Fruit fly (Drosophila melanogaster) whole organism, embryonic: Measurements from ENCODE around the gene CG33124.
A peak's percentile ranks its signal among the peaks of the same experiment; 100 is the strongest.

ENCODE experiments used
- Asciz ChIP-seq: fragments of 200-800 bp; sonication (Bioruptor generic); optimal IDR thresholded peaks from 2 replicates; lab custom pipeline; 2017; ENCODE audit warnings: missing biosample characterization, mild to moderate bottlenecking, missing genetic modification characterization, missing genetic modification reagents
- C15 ChIP-seq: fragments of 200-800 bp; sonication (Bioruptor generic); IDR thresholded peaks from 3 replicates; pipeline ENCODE4 v1.3.6; 2022; ENCODE audit warnings: missing biosample characterization, missing genetic modification characterization
- CG10147 ChIP-seq: fragments of 200-800 bp; sonication (Bioruptor generic); optimal IDR thresholded peaks from 2 replicates; lab custom pipeline; 2019; ENCODE audit warnings: missing biosample characterization, mild to moderate bottlenecking, missing genetic modification characterization, moderate library complexity
- CG10543 ChIP-seq: fragments of 200-800 bp; sonication (Bioruptor generic); optimal IDR thresholded peaks from 3 replicates; lab custom pipeline; 2017; ENCODE audit warnings: missing biosample characterization, mild to moderate bottlenecking, missing genetic modification characterization, moderate library complexity
- CG11398 ChIP-seq: fragments of 200-800 bp; sonication (Bioruptor generic); optimal IDR thresholded peaks from 2 replicates; lab custom pipeline; 2016; ENCODE audit warnings: missing biosample characterization, missing genetic modification characterization
- CG12236 ChIP-seq: fragments of 200-800 bp; sonication (Bioruptor generic); optimal IDR thresholded peaks from 2 replicates; lab custom pipeline; 2016; ENCODE audit warnings: missing biosample characterization, missing genetic modification characterization
- CG15601 ChIP-seq: fragments of 200-800 bp; sonication (Bioruptor generic); optimal IDR thresholded peaks from 3 replicates; lab custom pipeline; 2019; ENCODE audit warnings: missing biosample characterization, mild to moderate bottlenecking, missing genetic modification characterization, moderate library complexity
- CG16815 ChIP-seq: fragments of 200-800 bp; sonication (Bioruptor generic); optimal IDR thresholded peaks from 3 replicates; lab custom pipeline; 2017; ENCODE audit warnings: missing biosample characterization, mild to moderate bottlenecking, missing genetic modification characterization
- CG17186 ChIP-seq: fragments of 200-800 bp; sonication (Bioruptor generic); optimal IDR thresholded peaks from 3 replicates; lab custom pipeline; 2017; ENCODE audit warnings: missing biosample characterization, missing genetic modification reagents, missing genetic modification characterization
- CG18764 ChIP-seq: fragments of 200-800 bp; sonication (Bioruptor generic); optimal IDR thresholded peaks from 3 replicates; lab custom pipeline; 2016; ENCODE audit warnings: missing biosample characterization, missing genetic modification characterization
- CG2202 ChIP-seq: fragments of 200-800 bp; sonication (Bioruptor generic); optimal IDR thresholded peaks from 2 replicates; lab custom pipeline; 2018; ENCODE audit warnings: missing biosample characterization, mild to moderate bottlenecking, missing genetic modification characterization
- CG31224 ChIP-seq: fragments of 200-800 bp; sonication (Bioruptor generic); IDR thresholded peaks from 2 replicates; pipeline ENCODE4 v1.3.6; 2022; ENCODE audit warnings: missing biosample characterization, missing genetic modification characterization
- CG31388 ChIP-seq: fragments of 200-800 bp; sonication (Bioruptor generic); optimal IDR thresholded peaks from 2 replicates; lab custom pipeline; 2016; ENCODE audit warnings: missing biosample characterization, missing genetic modification characterization
- CG3281 ChIP-seq: fragments of 200-800 bp; sonication (Bioruptor generic); optimal IDR thresholded peaks from 3 replicates; lab custom pipeline; 2017; ENCODE audit warnings: missing biosample characterization, mild to moderate bottlenecking, missing genetic modification characterization
- CG4360 ChIP-seq: fragments of 200-800 bp; sonication (Bioruptor generic); IDR thresholded peaks from 2 replicates; pipeline ENCODE4 v1.3.6; 2022; ENCODE audit warnings: missing biosample characterization, missing genetic modification characterization
- CG43689 ChIP-seq: fragments of 200-800 bp; sonication (Bioruptor generic); IDR thresholded peaks from 2 replicates; pipeline ENCODE4 v1.3.6; 2022; ENCODE audit warnings: missing biosample characterization, missing genetic modification characterization
- CG6854 ChIP-seq: fragments of 200-800 bp; sonication (Bioruptor generic); optimal IDR thresholded peaks from 3 replicates; lab custom pipeline; 2017; ENCODE audit warnings: missing biosample characterization, mild to moderate bottlenecking, missing genetic modification characterization
- CG8281 ChIP-seq: fragments of 200-800 bp; sonication (Bioruptor generic); optimal IDR thresholded peaks from 2 replicates; lab custom pipeline; 2018; ENCODE audit warnings: missing biosample characterization, mild to moderate bottlenecking, missing genetic modification characterization, moderate library complexity
- CG8290 ChIP-seq, 3 experiments: fragments of 200-800 bp; sonication (Bioruptor generic); optimal IDR thresholded peaks; 2 replicates each; lab custom pipeline; 2016 to 2019; ENCODE audit warnings: missing biosample characterization in 3 of 3, missing genetic modification characterization in 3 of 3, mild to moderate bottlenecking in 2 of 3, moderate library complexity in 1 of 3
- Fer2 ChIP-seq: fragments of 200-800 bp; sonication (Bioruptor generic); optimal IDR thresholded peaks from 2 replicates; lab custom pipeline; 2018; ENCODE audit warnings: missing biosample characterization, mild to moderate bottlenecking, missing genetic modification characterization, moderate library complexity
- Hand ChIP-seq: fragments of 200-800 bp; sonication (Bioruptor generic); optimal IDR thresholded peaks from 2 replicates; lab custom pipeline; 2017; ENCODE audit warnings: mild to moderate bottlenecking, missing biosample characterization, missing genetic modification reagents, missing genetic modification characterization
- HmgD ChIP-seq: fragments of 200-800 bp; sonication (Bioruptor generic); optimal IDR thresholded peaks from 3 replicates; lab custom pipeline; 2016; ENCODE audit warnings: missing biosample characterization, missing genetic modification characterization
- Jarid2 ChIP-seq: fragments of 200-800 bp; sonication (Bioruptor generic); optimal IDR thresholded peaks from 3 replicates; lab custom pipeline; 2017; ENCODE audit warnings: mild to moderate bottlenecking, missing biosample characterization, missing genetic modification reagents, missing genetic modification characterization
- Mes4 ChIP-seq: fragments of 200-800 bp; sonication (Bioruptor generic); optimal IDR thresholded peaks from 2 replicates; lab custom pipeline; 2016; ENCODE audit warnings: missing biosample characterization, missing genetic modification characterization
- NfI ChIP-seq: fragments of 200-800 bp; sonication (Bioruptor generic); optimal IDR thresholded peaks from 3 replicates; lab custom pipeline; 2018; ENCODE audit warnings: missing biosample characterization, mild to moderate bottlenecking, missing genetic modification characterization, moderate library complexity
- Pdp1 ChIP-seq, 2 experiments: fragments of 200-800 bp; sonication (Bioruptor generic); optimal IDR thresholded peaks; 3 replicates each; lab custom pipeline; 2016; ENCODE audit warnings: missing biosample characterization in 2 of 2, missing genetic modification characterization in 2 of 2, mild to moderate bottlenecking in 1 of 2, moderate library complexity in 1 of 2
- Spps ChIP-seq: fragments of 200-800 bp; sonication (Bioruptor generic); optimal IDR thresholded peaks from 2 replicates; lab custom pipeline; 2018; ENCODE audit warnings: missing biosample characterization, mild to moderate bottlenecking, missing genetic modification characterization
- Tbp ChIP-seq: fragments of >200 bp; optimal IDR thresholded peaks from 2 replicates; lab custom pipeline; 2018; ENCODE audit warnings: missing biosample characterization, missing genetic modification characterization
- Trl ChIP-seq, 3 experiments: fragments of >200 bp in 2 of 3; fragments of 200-800 bp in 1 of 3; sonication (Bioruptor generic) in 1 of 3; optimal IDR thresholded peaks; 2 replicates in 1 of 3; 3 replicates in 2 of 3; lab custom pipeline; 2016 to 2017; ENCODE audit warnings: missing biosample characterization in 1 of 3, missing genetic modification characterization in 1 of 3
- abd-A ChIP-seq: fragments of 200-800 bp; sonication (Bioruptor generic); optimal IDR thresholded peaks from 3 replicates; lab custom pipeline; 2019; ENCODE audit warnings: missing biosample characterization, mild to moderate bottlenecking, missing genetic modification characterization, moderate library complexity
- ac ChIP-seq: fragments of 200-800 bp; sonication (Bioruptor generic); optimal IDR thresholded peaks from 3 replicates; lab custom pipeline; 2017; ENCODE audit warnings: missing biosample characterization, mild to moderate bottlenecking, missing genetic modification characterization
- al ChIP-seq: fragments of 200-800 bp; sonication (Bioruptor generic); IDR thresholded peaks from 2 replicates; pipeline ENCODE4 v1.3.6; 2022; ENCODE audit warnings: missing biosample characterization, missing genetic modification characterization
- amos ChIP-seq: fragments of 200-800 bp; sonication (Bioruptor generic); IDR thresholded peaks from 2 replicates; pipeline ENCODE4 v1.3.6; 2022; ENCODE audit warnings: missing biosample characterization, missing genetic modification characterization; ENCODE audit not compliant: partially characterized antibody
- ara ChIP-seq: fragments of 200-800 bp; sonication (Bioruptor generic); IDR thresholded peaks from 2 replicates; pipeline ENCODE4 v1.3.6; 2022; ENCODE audit warnings: missing biosample characterization, missing genetic modification characterization
- bigmax ChIP-seq: fragments of 200-800 bp; sonication (Bioruptor generic); optimal IDR thresholded peaks from 2 replicates; lab custom pipeline; 2018; ENCODE audit warnings: missing biosample characterization, mild to moderate bottlenecking, missing genetic modification characterization
- bsh ChIP-seq, 2 experiments: fragments of 200-800 bp; sonication (Bioruptor generic); optimal IDR thresholded peaks; 2 replicates each; lab custom pipeline; 2017 to 2018; ENCODE audit warnings: mild to moderate bottlenecking in 2 of 2, missing biosample characterization in 2 of 2, missing genetic modification characterization in 2 of 2, moderate library complexity in 1 of 2
- chn ChIP-seq: fragments of 200-800 bp; sonication (Bioruptor generic); optimal IDR thresholded peaks from 2 replicates; lab custom pipeline; 2016; ENCODE audit warnings: missing biosample characterization, missing genetic modification characterization
- crc ChIP-seq: fragments of 200-800 bp; sonication (Bioruptor generic); optimal IDR thresholded peaks from 2 replicates; lab custom pipeline; 2016; ENCODE audit warnings: missing biosample characterization, missing genetic modification characterization
- crol ChIP-seq: fragments of 200-800 bp; sonication (Bioruptor generic); IDR thresholded peaks from 2 replicates; pipeline ENCODE4 v1.3.6; 2022; ENCODE audit warnings: missing biosample characterization, missing genetic modification characterization
- dmrt99B ChIP-seq: fragments of 200-800 bp; sonication (Bioruptor generic); optimal IDR thresholded peaks from 2 replicates; lab custom pipeline; 2018; ENCODE audit warnings: missing biosample characterization, mild to moderate bottlenecking, missing genetic modification characterization, moderate library complexity
- en ChIP-seq: fragments of 200-800 bp; sonication (Bioruptor generic); optimal IDR thresholded peaks from 2 replicates; lab custom pipeline; 2016; ENCODE audit warnings: missing biosample characterization, missing genetic modification characterization
- hb ChIP-seq: fragments of 200-800 bp; sonication (Bioruptor generic); IDR thresholded peaks from 3 replicates; pipeline ENCODE4 v1.3.6; 2022; ENCODE audit warnings: missing biosample characterization, missing genetic modification characterization; ENCODE audit not compliant: partially characterized antibody
- ken ChIP-seq: fragments of 200-800 bp; sonication (Bioruptor generic); IDR thresholded peaks from 3 replicates; pipeline ENCODE4 v1.3.6; 2022; ENCODE audit warnings: missing biosample characterization, missing genetic modification characterization
- pita ChIP-seq: fragments of 200-800 bp; sonication (Bioruptor generic); optimal IDR thresholded peaks from 2 replicates; lab custom pipeline; 2017; ENCODE audit warnings: missing biosample characterization, mild to moderate bottlenecking, missing genetic modification characterization
- psq ChIP-seq: fragments of 200-800 bp; sonication (Bioruptor generic); optimal IDR thresholded peaks from 2 replicates; lab custom pipeline; 2017; ENCODE audit warnings: missing biosample characterization, missing genetic modification characterization
- sc ChIP-seq, 3 experiments: fragments of >200 bp in 2 of 3; fragments of 200-800 bp in 1 of 3; sonication (Bioruptor generic) in 1 of 3; optimal IDR thresholded peaks; 2 replicates in 2 of 3; 3 replicates in 1 of 3; lab custom pipeline; 2017; ENCODE audit warnings: mild to moderate bottlenecking in 1 of 3, missing biosample characterization in 1 of 3, missing genetic modification characterization in 1 of 3, missing genetic modification reagents in 1 of 3
- sisA ChIP-seq: fragments of 200-800 bp; sonication (Bioruptor generic); IDR thresholded peaks from 2 replicates; pipeline ENCODE4 v1.3.6; 2022; ENCODE audit warnings: missing biosample characterization, missing genetic modification characterization
- ssp ChIP-seq: fragments of 200-800 bp; sonication (Bioruptor generic); IDR thresholded peaks from 2 replicates; pipeline ENCODE4 v1.3.6; 2022; ENCODE audit warnings: missing biosample characterization, missing genetic modification characterization
- stwl ChIP-seq: fragments of 200-800 bp; sonication (Bioruptor generic); optimal IDR thresholded peaks from 3 replicates; lab custom pipeline; 2018; ENCODE audit warnings: missing biosample characterization, mild to moderate bottlenecking, missing genetic modification characterization, moderate library complexity

The CG33124 gene

DNA sequence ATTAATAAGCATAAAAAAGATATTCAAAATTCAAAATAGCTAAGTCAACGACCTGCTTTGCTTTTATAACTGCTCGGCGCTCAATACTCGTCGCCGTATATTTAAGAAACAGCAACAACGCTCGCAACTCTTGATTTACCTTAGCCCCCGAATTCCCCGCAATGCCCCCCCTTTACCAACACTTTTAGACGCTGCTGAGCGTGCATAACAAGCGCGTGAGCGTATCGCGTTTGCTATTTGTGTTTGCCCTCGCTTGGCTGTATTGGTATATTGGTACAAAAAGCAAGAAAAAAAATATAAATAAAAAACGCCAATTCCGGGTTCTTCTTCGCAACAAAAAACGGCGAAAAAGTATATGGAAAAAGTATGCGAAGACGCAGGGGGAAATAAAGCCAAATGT is 43.0 kb downstream of the CG33124 start (continued):
- TF ChIP-seq Jarid2 (GFP tag; lab: Kevin White, UChicago) (no peak), HmgD (GFP tag; lab: Kevin White, UChicago) (no peak), ac (GFP tag; lab: Kevin White, UChicago) (no peak), stwl (tag; lab: Kevin White, UChicago) (no peak), CG12236 (GFP tag; lab: Kevin White, UChicago) (no peak), sisA (GFP tag; lab: Robert Waterston, UW) (no peak), pita (GFP tag; lab: Kevin White, UChicago) (no peak), Hand (GFP tag; lab: Kevin White, UChicago) (no peak), CG18764 (GFP tag; lab: Kevin White, UChicago) (no peak), NfI (no peak), ssp (GFP tag; lab: Robert Waterston, UW) (no peak), crol (GFP tag; lab: Robert Waterston, UW) (peak; percentile 97), Trl (optimal IDR thresholded peaks at IDR 0.05; lab: Kevin White, UChicago) (peak in 1 of 2 experiments; percentile 15), Trl (GFP tag; optimal IDR thresholded peaks at IDR 0.05; lab: Kevin White, UChicago) (no peak), chn (no peak), amos (GFP tag; lab: Robert Waterston, UW) (no peak), CG3281 (GFP tag; lab: Kevin White, UChicago) (peak; percentile 5), psq (GFP tag; lab: Kevin White, UChicago) (no peak), CG4360 (GFP tag; lab: Robert Waterston, UW) (peak; percentile 32; the same call in 1 of the 2 replicates), C15 (GFP tag; lab: Robert Waterston, UW) (no peak), ara (GFP tag; lab: Robert Waterston, UW) (no peak), Spps (tag; lab: Kevin White, UChicago) (no peak), CG6854 (no peak), CG8281 (no peak), CG43689 (GFP tag; lab: Robert Waterston, UW) (no peak), CG10543 (GFP tag; lab: Kevin White, UChicago) (peak; percentile 83), crc (no peak), CG15601 (tag; lab: Kevin White, UChicago) (no peak), Pdp1 (GFP tag; optimal IDR thresholded peaks at IDR 0.05; lab: Kevin White, UChicago) (peak in 1 of 2 experiments; percentile 91), CG10147 (GFP tag; lab: Kevin White, UChicago) (no peak), CG16815 (GFP tag; lab: Kevin White, UChicago) (no peak), Fer2 (tag; lab: Kevin White, UChicago) (no peak), CG2202 (tag; lab: Kevin White, UChicago) (no peak), hb (GFP tag; lab: Robert Waterston, UW) (peak; percentile 35; the same call in 1 of the 3 replicates), abd-A (tag; lab: Kevin White, UChicago) (peak; percentile 97), CG8290 (GFP tag; optimal IDR thresholded peaks at IDR 0.05; lab: Kevin White, UChicago) (no peak), CG8290 (tag; optimal IDR thresholded peaks at IDR 0.05; lab: Kevin White, UChicago) (peak in 1 of 2 experiments; percentile 9), bsh (GFP tag; optimal IDR thresholded peaks at IDR 0.05; lab: Kevin White, UChicago) (peak in 1 of 2 experiments; percentile 2), dmrt99B (tag; lab: Kevin White, UChicago) (peak; percentile 5), CG17186 (no peak), en (GFP tag; lab: Kevin White, UChicago) (no peak), Tbp (GFP tag; lab: Kevin White, UChicago) (no peak), CG11398 (GFP tag; lab: Kevin White, UChicago) (no peak), al (GFP tag; lab: Robert Waterston, UW) (no peak), Asciz (GFP tag; lab: Kevin White, UChicago) (no peak), ken (GFP tag; lab: Robert Waterston, UW) (no peak), sc (optimal IDR thresholded peaks at IDR 0.05; lab: Kevin White, UChicago) (no peak), sc (GFP tag; optimal IDR thresholded peaks at IDR 0.05; lab: Kevin White, UChicago) (no peak), Mes4 (GFP tag; lab: Kevin White, UChicago) (no peak), CG31388 (GFP tag; lab: Kevin White, UChicago) (no peak), CG31224 (GFP tag; lab: Robert Waterston, UW) (no peak), bigmax (GFP tag; lab: Kevin White, UChicago) (no peak)
